Worm (Caenorhabditis elegans): ENCODE results near the gene ZK285.2.

DNA sequence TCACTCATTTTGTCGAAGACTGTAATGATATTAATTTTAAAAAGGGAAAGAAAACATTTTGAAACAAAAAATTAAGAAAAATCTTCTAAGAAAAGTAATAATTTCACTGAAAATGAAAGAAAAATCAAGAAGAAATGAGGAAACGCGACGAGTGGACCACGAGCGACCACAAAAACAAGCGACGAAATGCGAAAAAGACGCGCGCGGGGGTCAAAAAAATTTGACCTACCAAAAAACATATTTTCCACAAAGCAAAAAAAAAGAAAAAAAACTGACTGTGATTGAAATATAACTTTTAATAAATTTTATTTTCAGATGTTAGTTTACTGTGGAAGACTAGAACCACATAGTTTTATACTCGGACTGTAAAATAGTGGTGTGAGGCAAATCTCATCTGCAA lies 12.2 kb downstream of the ZK285.2 start, which contains the start of gene F14H3.6:
- TF ChIP-seq W03F9.2 (tag; optimal IDR thresholded peaks at IDR 0.05) (no peak), dao-5 (tag; optimal IDR thresholded peaks at IDR 0.05) (no peak), him-1 (tag; optimal IDR thresholded peaks at IDR 0.05) (no peak)
